Fruit fly (Drosophila melanogaster): ENCODE data around the gene CG33783.
A peak's percentile ranks its signal among the peaks of the same experiment; 100 is the strongest.

Gene CG33783

dm6 chr3R:10111815-10112185 lies 45.2 kb downstream of the CG33783 start (continued):
- TF ChIP-seq ERR (GFP tag; optimal IDR thresholded peaks at IDR 0.05) (no peak), Stat92E (GFP tag; optimal IDR thresholded peaks at IDR 0.05) (no peak), CG15696 (tag; optimal IDR thresholded peaks at IDR 0.05) (peak; percentile 24), pan (optimal IDR thresholded peaks at IDR 0.05) (no peak), pan (GFP tag; optimal IDR thresholded peaks at IDR 0.05 in 1 of 2, IDR thresholded peaks at IDR 0.05 in 1 of 2) (peak in 1 of 2 experiments; percentile 7), CG6254 (GFP tag; optimal IDR thresholded peaks at IDR 0.05) (no peak), CG1792 (GFP tag; optimal IDR thresholded peaks at IDR 0.05) (no peak), ewg (GFP tag; optimal IDR thresholded peaks at IDR 0.05) (no peak), CG6683 (GFP tag; optimal IDR thresholded peaks at IDR 0.05) (no peak), chn (GFP tag; optimal IDR thresholded peaks at IDR 0.05) (no peak), Mad (GFP tag; optimal IDR thresholded peaks at IDR 0.05) (no peak), ara (GFP tag; IDR thresholded peaks at IDR 0.05) (no peak), sima (GFP tag; optimal IDR thresholded peaks at IDR 0.05) (no peak), kay (GFP tag; optimal IDR thresholded peaks at IDR 0.05) (no peak), disco-r (GFP tag; optimal IDR thresholded peaks at IDR 0.05) (no peak), CG8281 (tag; optimal IDR thresholded peaks at IDR 0.05) (no peak), CG14710 (tag; optimal IDR thresholded peaks at IDR 0.05) (peak; percentile 16), CG7963 (GFP tag; IDR thresholded peaks at IDR 0.05; ENCODE audit: partially characterized antibody) (no peak), E2f2 (GFP tag; IDR thresholded peaks at IDR 0.05) (no peak), gem (tag; optimal IDR thresholded peaks at IDR 0.05) (peak; percentile 55), aop (GFP tag; IDR thresholded peaks at IDR 0.05) (no peak), Mrtf (GFP tag; IDR thresholded peaks at IDR 0.05) (no peak), lab (GFP tag; optimal IDR thresholded peaks at IDR 0.05) (no peak), CG14050 (GFP tag; IDR thresholded peaks at IDR 0.05) (no peak), lola (GFP tag; optimal IDR thresholded peaks at IDR 0.05) (peak in 1 of 3 experiments; percentile 40), CG2678 (tag; optimal IDR thresholded peaks at IDR 0.05) (peak; percentile 30), Hand (GFP tag; optimal IDR thresholded peaks at IDR 0.05) (no peak), HLH3B (GFP tag; IDR thresholded peaks at IDR 0.05) (no peak), CG16863 (GFP tag; optimal IDR thresholded peaks at IDR 0.05) (no peak), dmrt99B (tag; optimal IDR thresholded peaks at IDR 0.05) (peak; percentile 5), schlank (tag; optimal IDR thresholded peaks at IDR 0.05) (no peak), wor (GFP tag; IDR thresholded peaks at IDR 0.05) (no peak), CG3407 (GFP tag; optimal IDR thresholded peaks at IDR 0.05) (no peak), toy (GFP tag; IDR thresholded peaks at IDR 0.05) (no peak), CG11247 (GFP tag; IDR thresholded peaks at IDR 0.05) (no peak), CG8388 (GFP tag; optimal IDR thresholded peaks at IDR 0.05) (peak; percentile 13), CG7928 (GFP tag; optimal IDR thresholded peaks at IDR 0.05) (no peak), Opbp (GFP tag; IDR thresholded peaks at IDR 0.05; ENCODE audit: partially characterized antibody) (no peak), ttk (GFP tag; IDR thresholded peaks at IDR 0.05) (no peak), fru (optimal IDR thresholded peaks at IDR 0.05) (no peak), Ets97D (GFP tag; optimal IDR thresholded peaks at IDR 0.05) (no peak), CG30431 (GFP tag; optimal IDR thresholded peaks at IDR 0.05) (no peak), CG33557 (GFP tag; optimal IDR thresholded peaks at IDR 0.05) (no peak), Dip2 (GFP tag; IDR thresholded peaks at IDR 0.05) (no peak), tll (GFP tag; optimal IDR thresholded peaks at IDR 0.05) (no peak), CG14860 (GFP tag; IDR thresholded peaks at IDR 0.05; ENCODE audit: partially characterized antibody) (no peak), CG3995 (GFP tag; optimal IDR thresholded peaks at IDR 0.05) (no peak), Camta (GFP tag; optimal IDR thresholded peaks at IDR 0.05) (no peak), tap (tag; optimal IDR thresholded peaks at IDR 0.05) (no peak), NfI (GFP tag; optimal IDR thresholded peaks at IDR 0.05) (no peak), CG8944 (GFP tag; optimal IDR thresholded peaks at IDR 0.05) (no peak), p53 (GFP tag; optimal IDR thresholded peaks at IDR 0.05) (no peak)
